Worm (Caenorhabditis elegans): Measurements from ENCODE around the gene ZK354.9.

Gene ZK354.9

ce11 chrIV:5277752-5278151 is 30.2 kb downstream of the ZK354.9 start, which contains the start of gene F36H12.17:
TSS of gene F36H12.17 (minus strand) at chrIV:5277852.
- TF ChIP-seq hlh-6 (tag; optimal IDR thresholded peaks at IDR 0.05): no peak
- TF ChIP-seq ceh-31 (tag; optimal IDR thresholded peaks at IDR 0.05): no peak
- TF ChIP-seq npax-4 (tag; optimal IDR thresholded peaks at IDR 0.05): no peak
- TF ChIP-seq sdc-2 (tag; optimal IDR thresholded peaks at IDR 0.05): no peak
- TF ChIP-seq lim-6 (tag; optimal IDR thresholded peaks at IDR 0.05): no peak
- no peak for TF ChIP-seq ttx-3 (tag; optimal IDR thresholded peaks at IDR 0.05)
- TF ChIP-seq T23F11.4 (GFP tag; optimal IDR thresholded peaks at IDR 0.05): no peak
- TF ChIP-seq tbx-7 (tag; optimal IDR thresholded peaks at IDR 0.05): no peak
- TF ChIP-seq F13H6.1 (tag; optimal IDR thresholded peaks at IDR 0.05): no peak
- no peak for TF ChIP-seq ztf-16 (tag; optimal IDR thresholded peaks at IDR 0.05)
- TF ChIP-seq che-1 (tag; optimal IDR thresholded peaks at IDR 0.05): no peak

ce11 chrIV:5274123-5274581 is 33.8 kb downstream of the ZK354.9 start, which contains the start of gene slfl-4:
TSS of gene slfl-4 (plus strand) at chrIV:5274531.
- no peak for TF ChIP-seq hlh-15 (tag; optimal IDR thresholded peaks at IDR 0.05)
- no peak for TF ChIP-seq ceh-48 (tag; optimal IDR thresholded peaks at IDR 0.05)

- peak; percentile 70 for TF ChIP-seq elt-2 (tag; optimal IDR thresholded peaks at IDR 0.05)
- no peak for TF ChIP-seq Y22D7AL.16 (tag; optimal IDR thresholded peaks at IDR 0.05)
- no peak for TF ChIP-seq ceh-19 (GFP tag; optimal IDR thresholded peaks at IDR 0.05)
- no peak for TF ChIP-seq ceh-14 (tag; optimal IDR thresholded peaks at IDR 0.05)
- no peak for TF ChIP-seq lin-11 (tag; optimal IDR thresholded peaks at IDR 0.05)
- TF ChIP-seq ceh-18 (tag; optimal IDR thresholded peaks at IDR 0.05): no peak
- TF ChIP-seq F13H6.1 (tag; optimal IDR thresholded peaks at IDR 0.05): no peak
- no peak for TF ChIP-seq pag-3 (tag; optimal IDR thresholded peaks at IDR 0.05; ENCODE audit: borderline replicate concordance)
Observed at ce11 chrIV:5273385-5273784, 34.6 kb downstream of the ZK354.9 start.

ce11 chrIV:5272518-5272917 is 35.4 kb downstream of the ZK354.9 start, which contains the start of gene F36H12.3:
TSS of gene F36H12.3 (plus strand) at chrIV:5272818.
- TF ChIP-seq pha-4 (tag; optimal IDR thresholded peaks at IDR 0.05) (no peak), hlh-8 (tag; optimal IDR thresholded peaks at IDR 0.05) (no peak), elt-2 (tag; optimal IDR thresholded peaks at IDR 0.05) (no peak), lim-6 (tag; optimal IDR thresholded peaks at IDR 0.05) (no peak), rnt-1 (tag; optimal IDR thresholded peaks at IDR 0.05) (no peak), zip-5 (tag; optimal IDR thresholded peaks at IDR 0.05) (no peak), K02D7.2 (tag; optimal IDR thresholded peaks at IDR 0.05) (no peak), ceh-18 (tag; optimal IDR thresholded peaks at IDR 0.05) (no peak), dve-1 (tag; optimal IDR thresholded peaks at IDR 0.05) (no peak), madf-2 (tag; optimal IDR thresholded peaks at IDR 0.05) (no peak), ahr-1 (tag; optimal IDR thresholded peaks at IDR 0.05) (no peak), ref-2 (tag; optimal IDR thresholded peaks at IDR 0.05) (no peak), lin-11 (tag; optimal IDR thresholded peaks at IDR 0.05) (no peak), ets-4 (tag; optimal IDR thresholded peaks at IDR 0.05) (no peak), unc-55 (GFP tag; optimal IDR thresholded peaks at IDR 0.05) (no peak)

ce11 chrIV:5268803-5269202 is 39.1 kb downstream of the ZK354.9 start, which contains the start of gene F36H12.4:
TSS of gene F36H12.4 (plus strand) at chrIV:5269103.
- TF ChIP-seq npax-4 (tag; optimal IDR thresholded peaks at IDR 0.05): no peak
- TF ChIP-seq ceh-30 (tag; optimal IDR thresholded peaks at IDR 0.05): no peak
- no peak for TF ChIP-seq pax-1 (tag; optimal IDR thresholded peaks at IDR 0.05)
- no peak for TF ChIP-seq K09A11.1 (tag; optimal IDR thresholded peaks at IDR 0.05; ENCODE audit: insufficient read depth)
- TF ChIP-seq hlh-8 (tag; optimal IDR thresholded peaks at IDR 0.05): no peak
- TF ChIP-seq unc-42 (tag; optimal IDR thresholded peaks at IDR 0.05): no peak
- TF ChIP-seq ceh-18 (tag; optimal IDR thresholded peaks at IDR 0.05): no peak
- TF ChIP-seq Y22D7AL.16 (tag; optimal IDR thresholded peaks at IDR 0.05): no peak
- no peak for TF ChIP-seq lin-11 (tag; optimal IDR thresholded peaks at IDR 0.05)
